Fruit fly (Drosophila melanogaster): ENCODE results near the gene CG33116.

CG33116 gene

dm6 chr2L:19517154-19517814 is 16.0 kb upstream of the CG33116 start, which contains the start of gene Hasp (continued):
- no peak for TF ChIP-seq spab (GFP tag; optimal IDR thresholded peaks at IDR 0.05)
- TF ChIP-seq CG3919 (GFP tag; optimal IDR thresholded peaks at IDR 0.05) = peak; percentile 36
- 0 out of 3 replicates have a peak, but pooled peaks have one; percentile 32 for TF ChIP-seq eg (GFP tag; IDR thresholded peaks at IDR 0.05)

- TF ChIP-seq dac (GFP tag; optimal IDR thresholded peaks at IDR 0.05) (no peak), Eip93F (GFP tag; optimal IDR thresholded peaks at IDR 0.05) (no peak), Lpt (GFP tag; optimal IDR thresholded peaks at IDR 0.05) (peak; percentile 7)
These were observed 14.6 kb upstream of the CG33116 start, which contains the start of gene CG10132 for dm6 chr2L:19518636-19519086. Gene CG10132, plus strand, starts transcription at chr2L:19518824.

- no peak for TF ChIP-seq achi (GFP tag; optimal IDR thresholded peaks at IDR 0.05)
- TF ChIP-seq eg (GFP tag; IDR thresholded peaks at IDR 0.05) = 0 out of 3 replicates have a peak, but pooled peaks have one; percentile 15
- TF ChIP-seq CG3032 (tag; optimal IDR thresholded peaks at IDR 0.05) = no peak
- TF ChIP-seq CG1621 (tag; optimal IDR thresholded peaks at IDR 0.05) = no peak
- no peak for TF ChIP-seq CG11294 (GFP tag; IDR thresholded peaks at IDR 0.05)
- TF ChIP-seq CG11902 (GFP tag; optimal IDR thresholded peaks at IDR 0.05) = no peak
- no peak for TF ChIP-seq CG9139 (GFP tag; optimal IDR thresholded peaks at IDR 0.05)
- TF ChIP-seq CG8119 (GFP tag; IDR thresholded peaks at IDR 0.05) = no peak
These were observed 13.7 kb upstream of the CG33116 start for dm6 chr2L:19519611-19520010.

dm6 chr2L:19526316-19526715 is 7.0 kb upstream of the CG33116 start, which contains the start of the genes Dpm1 and CG10137:
Gene Dpm1, minus strand, starts transcription at chr2L:19526368.
Gene CG10137, plus strand, starts transcription at chr2L:19526686.
- TF ChIP-seq achi (GFP tag; optimal IDR thresholded peaks at IDR 0.05) (no peak), esn (GFP tag; optimal IDR thresholded peaks at IDR 0.05) (peak; percentile 15), CG3032 (tag; optimal IDR thresholded peaks at IDR 0.05) (no peak), CG6163 (GFP tag; IDR thresholded peaks at IDR 0.05) (no peak), CG11294 (GFP tag; IDR thresholded peaks at IDR 0.05) (no peak), Eip78C (GFP tag) (peak; percentile 40), CG6792 (GFP tag; optimal IDR thresholded peaks at IDR 0.05) (no peak), Smox (GFP tag; optimal IDR thresholded peaks at IDR 0.05) (no peak), CG15336 (GFP tag; IDR thresholded peaks at IDR 0.05) (no peak), Lpt (GFP tag; optimal IDR thresholded peaks at IDR 0.05) (no peak)

- TF ChIP-seq Eip78C (GFP tag) = peak; percentile 38
- TF ChIP-seq Lpt (GFP tag; optimal IDR thresholded peaks at IDR 0.05) = no peak
These were observed 6.4 kb upstream of the CG33116 start for dm6 chr2L:19526844-19527243.

dm6 chr2L:19528308-19528707 is 5.0 kb upstream of the CG33116 start:
- TF ChIP-seq Eip78C (GFP tag) = peak; percentile 99
- TF ChIP-seq Ets96B (tag; optimal IDR thresholded peaks at IDR 0.05) = peak; percentile 98
- TF ChIP-seq vri (GFP tag; optimal IDR thresholded peaks at IDR 0.05) = peak; percentile 83
- TF ChIP-seq Sox102F (GFP tag; optimal IDR thresholded peaks at IDR 0.05) = peak; percentile 54
- peak; percentile 27 for TF ChIP-seq Ets21C (GFP tag; optimal IDR thresholded peaks at IDR 0.05)
- TF ChIP-seq Hr4 (GFP tag; optimal IDR thresholded peaks at IDR 0.05) = peak; percentile 99
- TF ChIP-seq acj6 (GFP tag; optimal IDR thresholded peaks at IDR 0.05) = peak; percentile 94
- peak; percentile 97 for TF ChIP-seq net (GFP tag; optimal IDR thresholded peaks at IDR 0.05)
- peak; percentile 60 for TF ChIP-seq cyc (GFP tag; optimal IDR thresholded peaks at IDR 0.05)
- TF ChIP-seq CG16779 (tag; optimal IDR thresholded peaks at IDR 0.05) = peak; percentile 97
- TF ChIP-seq Sox15 (GFP tag; optimal IDR thresholded peaks at IDR 0.05) = peak; percentile 74
- TF ChIP-seq CG11902 (GFP tag; optimal IDR thresholded peaks at IDR 0.05) = peak; percentile 61
- TF ChIP-seq Smox (GFP tag; optimal IDR thresholded peaks at IDR 0.05) = peak; percentile 53
- peak; percentile 97 for TF ChIP-seq dac (GFP tag; optimal IDR thresholded peaks at IDR 0.05)
- TF ChIP-seq CG8632 (GFP tag; optimal IDR thresholded peaks at IDR 0.05) = peak; percentile 90
- TF ChIP-seq CG3919 (GFP tag; optimal IDR thresholded peaks at IDR 0.05) = peak; percentile 97
- TF ChIP-seq Met (GFP tag; optimal IDR thresholded peaks at IDR 0.05) = peak; percentile 66
- TF ChIP-seq CG6808 (GFP tag; optimal IDR thresholded peaks at IDR 0.05) = peak; percentile 92
- TF ChIP-seq Lpt (GFP tag; optimal IDR thresholded peaks at IDR 0.05) = peak; percentile 96
- TF ChIP-seq CG11762 (GFP tag; optimal IDR thresholded peaks at IDR 0.05; ENCODE audit: insufficient read depth) = peak; percentile 93
- TF ChIP-seq fd85E (GFP tag; optimal IDR thresholded peaks at IDR 0.05) = peak; percentile 67
- peak; percentile 95 for TF ChIP-seq Eip75B (GFP tag; optimal IDR thresholded peaks at IDR 0.05)
- peak; percentile 99 for TF ChIP-seq CG11294 (GFP tag; IDR thresholded peaks at IDR 0.05)
- TF ChIP-seq Sox14 (GFP tag; optimal IDR thresholded peaks at IDR 0.05) = peak; percentile 95
- peak; percentile 77 for TF ChIP-seq lz (GFP tag; optimal IDR thresholded peaks at IDR 0.05)
- no peak for TF ChIP-seq svp (GFP tag)
- TF ChIP-seq Hr38 (GFP tag; optimal IDR thresholded peaks at IDR 0.05) = peak; percentile 33
- TF ChIP-seq Gug (GFP tag; IDR thresholded peaks at IDR 0.05) = peak; percentile 99
- TF ChIP-seq CG8119 (GFP tag; IDR thresholded peaks at IDR 0.05) = peak; percentile 99
